Fruit fly (Drosophila melanogaster): ENCODE measurements around the gene nej.
A peak's percentile ranks its signal among the peaks of the same experiment; 100 is the strongest.

The nej gene

DNA sequence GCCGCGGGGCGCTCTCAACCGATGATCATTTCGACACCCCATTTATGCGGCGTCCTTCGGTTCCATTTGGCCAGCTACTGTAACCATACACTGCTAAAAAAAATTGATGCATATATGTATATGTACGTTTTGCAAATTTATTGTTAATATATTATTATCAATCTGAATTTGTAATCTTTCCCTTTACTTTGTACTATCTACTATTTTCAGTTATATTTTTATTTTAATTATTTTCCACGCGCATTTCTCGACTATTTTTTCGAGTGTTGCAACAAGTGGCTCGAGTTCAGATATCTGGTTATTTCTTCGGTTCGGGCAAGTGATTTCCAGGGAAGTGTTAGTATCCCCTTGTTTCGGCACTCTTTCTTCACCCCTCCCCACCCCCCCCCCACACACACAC is 2.3 kb upstream of the nej start (continued):
- TF ChIP-seq CG15696 (tag; optimal IDR thresholded peaks at IDR 0.05), result peak; percentile 87
- TF ChIP-seq CG4404 (GFP tag; IDR thresholded peaks at IDR 0.05), result peak; percentile 73
- no peak for TF ChIP-seq CG1603 (tag; optimal IDR thresholded peaks at IDR 0.05)
- peak; percentile 22 for TF ChIP-seq Elba2 (GFP tag; optimal IDR thresholded peaks at IDR 0.05)
- TF ChIP-seq Opbp (GFP tag; IDR thresholded peaks at IDR 0.05; ENCODE audit: partially characterized antibody), result no peak
- TF ChIP-seq CG17361 (GFP tag; IDR thresholded peaks at IDR 0.05), result 0 out of 3 replicates have a peak, but pooled peaks have one; percentile 21
- TF ChIP-seq CG6813 (GFP tag; optimal IDR thresholded peaks at IDR 0.05), result peak; percentile 13
- TF ChIP-seq repo (GFP tag; optimal IDR thresholded peaks at IDR 0.05), result no peak
- peak; percentile 23 for TF ChIP-seq CG12391 (tag; optimal IDR thresholded peaks at IDR 0.05)
- TF ChIP-seq CG14710 (tag; optimal IDR thresholded peaks at IDR 0.05), result peak; percentile 59
- TF ChIP-seq nerfin-2 (GFP tag; IDR thresholded peaks at IDR 0.05; ENCODE audit: partially characterized antibody), result no peak
- no peak for TF ChIP-seq Hmr (GFP tag; optimal IDR thresholded peaks at IDR 0.05)
- no peak for TF ChIP-seq TFAM (GFP tag; optimal IDR thresholded peaks at IDR 0.05)
- TF ChIP-seq CG13775 (GFP tag; optimal IDR thresholded peaks at IDR 0.05), result peak; percentile 32
- TF ChIP-seq CG31441 (GFP tag; IDR thresholded peaks at IDR 0.05), result peak; percentile 39; the same call in 1 of the 2 replicates
- no peak for TF ChIP-seq Nf-YC (tag; optimal IDR thresholded peaks at IDR 0.05)
- TF ChIP-seq fd3F (GFP tag; optimal IDR thresholded peaks at IDR 0.05), result no peak
- TF ChIP-seq CG6765 (GFP tag; optimal IDR thresholded peaks at IDR 0.05), result no peak
- TF ChIP-seq CG10979 (tag; optimal IDR thresholded peaks at IDR 0.05), result peak; percentile 69
- TF ChIP-seq corto (GFP tag; optimal IDR thresholded peaks at IDR 0.05), result no peak
- TF ChIP-seq ac (GFP tag; optimal IDR thresholded peaks at IDR 0.05), result peak; percentile 18
- peak; percentile 19; the same call in 1 of the 2 replicates for TF ChIP-seq CG8765 (GFP tag; IDR thresholded peaks at IDR 0.05)
- no peak for TF ChIP-seq tup (GFP tag; optimal IDR thresholded peaks at IDR 0.05)
- TF ChIP-seq gsb-n (tag; optimal IDR thresholded peaks at IDR 0.05), result peak; percentile 1
- no peak for TF ChIP-seq Poxn (GFP tag; IDR thresholded peaks at IDR 0.05)
- no peak for TF ChIP-seq CG34422 (GFP tag; IDR thresholded peaks at IDR 0.05)
- no peak for TF ChIP-seq CG4707 (GFP tag; optimal IDR thresholded peaks at IDR 0.05)
- TF ChIP-seq CG17829 (tag; optimal IDR thresholded peaks at IDR 0.05), result peak; percentile 57
- TF ChIP-seq CG30020 (tag; optimal IDR thresholded peaks at IDR 0.05), result no peak
- TF ChIP-seq sob (GFP tag; IDR thresholded peaks at IDR 0.05), result no peak
- no peak for TF ChIP-seq CG4360 (GFP tag; IDR thresholded peaks at IDR 0.05)
- TF ChIP-seq zen (tag; optimal IDR thresholded peaks at IDR 0.05), result peak; percentile 89
- TF ChIP-seq fd64A (GFP tag; optimal IDR thresholded peaks at IDR 0.05), result no peak
- peak; percentile 4 for TF ChIP-seq odd (GFP tag; optimal IDR thresholded peaks at IDR 0.05)
- no peak for TF ChIP-seq jigr1 (GFP tag; IDR thresholded peaks at IDR 0.05)
- TF ChIP-seq oc (tag; optimal IDR thresholded peaks at IDR 0.05), result no peak
- TF ChIP-seq Dip3 (GFP tag; optimal IDR thresholded peaks at IDR 0.05), result no peak
- TF ChIP-seq prd (optimal IDR thresholded peaks at IDR 0.05), result no peak
- TF ChIP-seq prd (GFP tag; IDR thresholded peaks at IDR 0.05), result peak; percentile 85
- peak; percentile 77 for TF ChIP-seq CG9727 (GFP tag; optimal IDR thresholded peaks at IDR 0.05)
- TF ChIP-seq grau (tag; optimal IDR thresholded peaks at IDR 0.05), result peak; percentile 11
- peak; percentile 34 for TF ChIP-seq CG10267 (tag; optimal IDR thresholded peaks at IDR 0.05)
- TF ChIP-seq zf30C (GFP tag; optimal IDR thresholded peaks at IDR 0.05), result peak; percentile 80
- TF ChIP-seq CG13287 (GFP tag; IDR thresholded peaks at IDR 0.05; ENCODE audit: partially characterized antibody), result no peak
- TF ChIP-seq trem (tag; optimal IDR thresholded peaks at IDR 0.05), result peak; percentile 50
- no peak for TF ChIP-seq vnd (GFP tag; IDR thresholded peaks at IDR 0.05; ENCODE audit: partially characterized antibody)
- TF ChIP-seq CG11504 (tag; optimal IDR thresholded peaks at IDR 0.05), result peak; percentile 13
- TF ChIP-seq ken (GFP tag; IDR thresholded peaks at IDR 0.05), result no peak
- TF ChIP-seq vfl (GFP tag; optimal IDR thresholded peaks at IDR 0.05), result no peak
- TF ChIP-seq tin (GFP tag; optimal IDR thresholded peaks at IDR 0.05), result peak; percentile 17

Measured in whole organism, embryonic.